Fruit fly (Drosophila melanogaster) whole organism, embryonic: ENCODE data around the gene CG14194.

Experiments used
- Bteb2 ChIP-seq: fragments of 200-800 bp; sonication (Bioruptor generic); optimal IDR thresholded peaks from 2 replicates; lab custom pipeline; 2016; ENCODE audit warnings: missing biosample characterization, missing genetic modification characterization
- CG1233 ChIP-seq: fragments of 200-800 bp; sonication (Bioruptor generic); optimal IDR thresholded peaks from 4 replicates; lab custom pipeline; 2018; ENCODE audit warnings: missing biosample characterization, mild to moderate bottlenecking, missing genetic modification characterization
- CG12659 ChIP-seq: fragments of 200-800 bp; sonication (Bioruptor generic); optimal IDR thresholded peaks from 3 replicates; lab custom pipeline; 2017; ENCODE audit warnings: mild to moderate bottlenecking, missing biosample characterization, missing genetic modification reagents, missing genetic modification characterization
- CG14014 ChIP-seq: fragments of 200-800 bp; sonication (Bioruptor generic); IDR thresholded peaks from 2 replicates; pipeline ENCODE4 v1.3.6; 2022; ENCODE audit warnings: missing biosample characterization, missing genetic modification characterization
- CG14050 ChIP-seq: fragments of 200-800 bp; sonication (Bioruptor generic); IDR thresholded peaks from 3 replicates; pipeline ENCODE4 v1.3.6; 2022; ENCODE audit warnings: missing biosample characterization, missing genetic modification characterization
- CG15479 ChIP-seq: fragments of 200-800 bp; sonication (Bioruptor generic); optimal IDR thresholded peaks from 3 replicates; lab custom pipeline; 2019; ENCODE audit warnings: missing biosample characterization, mild to moderate bottlenecking, missing genetic modification characterization, moderate library complexity
- CG16863 ChIP-seq: fragments of 200-800 bp; sonication (Bioruptor generic); optimal IDR thresholded peaks from 3 replicates; lab custom pipeline; 2016; ENCODE audit warnings: missing biosample characterization, missing genetic modification characterization
- CG17385 ChIP-seq: fragments of 200-800 bp; sonication (Bioruptor generic); optimal IDR thresholded peaks from 3 replicates; lab custom pipeline; 2018; ENCODE audit warnings: missing biosample characterization, mild to moderate bottlenecking, missing genetic modification characterization
- CG17612 ChIP-seq: fragments of 200-800 bp; sonication (Bioruptor generic); IDR thresholded peaks from 2 replicates; pipeline ENCODE4 v1.3.6; 2022; ENCODE audit warnings: missing biosample characterization, missing genetic modification characterization
- CG18619 ChIP-seq: fragments of 200-800 bp; sonication (Bioruptor generic); optimal IDR thresholded peaks from 3 replicates; lab custom pipeline; 2017; ENCODE audit warnings: missing biosample characterization, mild to moderate bottlenecking, missing genetic modification characterization
- CG2199 ChIP-seq: fragments of 200-800 bp; sonication (Bioruptor generic); IDR thresholded peaks from 3 replicates; pipeline ENCODE4 v1.3.6; 2022; ENCODE audit warnings: missing biosample characterization, missing genetic modification characterization
- CG2202 ChIP-seq: fragments of 200-800 bp; sonication (Bioruptor generic); optimal IDR thresholded peaks from 2 replicates; lab custom pipeline; 2018; ENCODE audit warnings: missing biosample characterization, mild to moderate bottlenecking, missing genetic modification characterization
- CG32532 ChIP-seq: fragments of 200-800 bp; sonication (Bioruptor generic); IDR thresholded peaks from 2 replicates; pipeline ENCODE4 v1.3.6; 2022; ENCODE audit warnings: missing biosample characterization, missing genetic modification characterization
- CG3847 ChIP-seq: fragments of 200-800 bp; sonication (Bioruptor generic); IDR thresholded peaks from 2 replicates; pipeline ENCODE4 v1.3.6; 2022; ENCODE audit warnings: missing biosample characterization, missing genetic modification characterization
- CG4424 ChIP-seq: fragments of 200-800 bp; sonication (Bioruptor generic); optimal IDR thresholded peaks from 3 replicates; lab custom pipeline; 2016; ENCODE audit warnings: missing biosample characterization, missing genetic modification characterization
- CG4730 ChIP-seq: fragments of 200-800 bp; sonication (Bioruptor generic); IDR thresholded peaks from 2 replicates; pipeline ENCODE4 v1.3.6; 2022; ENCODE audit warnings: missing biosample characterization, missing genetic modification characterization
- CG6683 ChIP-seq: fragments of 200-800 bp; sonication (Bioruptor generic); optimal IDR thresholded peaks from 2 replicates; lab custom pipeline; 2017; ENCODE audit warnings: missing biosample characterization, mild to moderate bottlenecking, missing genetic modification characterization, missing genetic modification reagents
- CG6765 ChIP-seq: fragments of 200-800 bp; sonication (Bioruptor generic); optimal IDR thresholded peaks from 3 replicates; lab custom pipeline; 2017; ENCODE audit warnings: missing biosample characterization, mild to moderate bottlenecking, missing genetic modification characterization
- CG7928 ChIP-seq: fragments of 200-800 bp; sonication (Bioruptor generic); optimal IDR thresholded peaks from 2 replicates; lab custom pipeline; 2017; ENCODE audit warnings: missing biosample characterization, mild to moderate bottlenecking, missing genetic modification characterization
- CG9215 ChIP-seq: fragments of 200-800 bp; sonication (Bioruptor generic); IDR thresholded peaks from 2 replicates; pipeline ENCODE4 v1.3.6; 2022; ENCODE audit warnings: missing biosample characterization, missing genetic modification characterization
- CG9727 ChIP-seq: fragments of 200-800 bp; sonication (Bioruptor generic); optimal IDR thresholded peaks from 3 replicates; lab custom pipeline; 2017; ENCODE audit warnings: missing biosample characterization, mild to moderate bottlenecking, missing genetic modification characterization
- CG9817 ChIP-seq: fragments of 200-800 bp; sonication (Bioruptor generic); optimal IDR thresholded peaks from 2 replicates; lab custom pipeline; 2018; ENCODE audit warnings: missing biosample characterization, mild to moderate bottlenecking, missing genetic modification characterization, moderate library complexity
- Dbx ChIP-seq: fragments of 200-800 bp; sonication (Bioruptor generic); IDR thresholded peaks from 3 replicates; pipeline ENCODE4 v1.3.6; 2022; ENCODE audit warnings: missing biosample characterization, missing genetic modification characterization
- Fer2 ChIP-seq: fragments of 200-800 bp; sonication (Bioruptor generic); optimal IDR thresholded peaks from 2 replicates; lab custom pipeline; 2018; ENCODE audit warnings: missing biosample characterization, mild to moderate bottlenecking, missing genetic modification characterization, moderate library complexity
- Fer3 ChIP-seq: fragments of 200-800 bp; sonication (Bioruptor generic); optimal IDR thresholded peaks from 2 replicates; lab custom pipeline; 2018; ENCODE audit warnings: missing biosample characterization, mild to moderate bottlenecking, missing genetic modification characterization, moderate library complexity
- Gug ChIP-seq: fragments of 200-800 bp; sonication (Bioruptor generic); IDR thresholded peaks from 4 replicates; pipeline ENCODE4 v1.3.6; 2022; ENCODE audit warnings: missing biosample characterization, missing genetic modification characterization
- Lhr ChIP-seq: fragments of 200-800 bp; sonication (Bioruptor generic); optimal IDR thresholded peaks from 3 replicates; lab custom pipeline; 2017; ENCODE audit warnings: mild to moderate bottlenecking, missing biosample characterization, missing genetic modification reagents, missing genetic modification characterization
- MTF-1 ChIP-seq: fragments of 200-800 bp; sonication (Bioruptor generic); optimal IDR thresholded peaks from 2 replicates; lab custom pipeline; 2018; ENCODE audit warnings: missing biosample characterization, mild to moderate bottlenecking, missing genetic modification characterization, borderline replicate concordance
- Meics ChIP-seq: fragments of 200-800 bp; sonication (Bioruptor generic); optimal IDR thresholded peaks from 2 replicates; lab custom pipeline; 2017; ENCODE audit warnings: missing biosample characterization, mild to moderate bottlenecking, missing genetic modification characterization
- Nf-YB ChIP-seq: fragments of 200-800 bp; sonication (Bioruptor generic); optimal IDR thresholded peaks from 3 replicates; lab custom pipeline; 2019; ENCODE audit warnings: missing biosample characterization, mild to moderate bottlenecking, missing genetic modification characterization, moderate library complexity
- Optix ChIP-seq: fragments of 200-800 bp; sonication (Bioruptor generic); IDR thresholded peaks from 3 replicates; pipeline ENCODE4 v1.3.6; 2022; ENCODE audit warnings: missing biosample characterization, missing genetic modification characterization
- Side ChIP-seq: fragments of 200-800 bp; sonication (Bioruptor generic); optimal IDR thresholded peaks from 2 replicates; lab custom pipeline; 2016; ENCODE audit warnings: missing biosample characterization, missing genetic modification characterization
- Trl ChIP-seq, 3 experiments: fragments of >200 bp in 2 of 3; fragments of 200-800 bp in 1 of 3; sonication (Bioruptor generic) in 1 of 3; optimal IDR thresholded peaks; 2 replicates in 1 of 3; 3 replicates in 2 of 3; lab custom pipeline; 2016 to 2017; ENCODE audit warnings: missing biosample characterization in 1 of 3, missing genetic modification characterization in 1 of 3
- YL-1 ChIP-seq: fragments of 200-800 bp; sonication (Bioruptor generic); optimal IDR thresholded peaks from 3 replicates; lab custom pipeline; 2017; ENCODE audit warnings: missing biosample characterization, mild to moderate bottlenecking, missing genetic modification characterization
- ab ChIP-seq: fragments of 200-800 bp; sonication (Bioruptor generic); optimal IDR thresholded peaks from 2 replicates; lab custom pipeline; 2016; ENCODE audit warnings: missing biosample characterization, missing genetic modification characterization
- abd-A ChIP-seq: fragments of 200-800 bp; sonication (Bioruptor generic); optimal IDR thresholded peaks from 3 replicates; lab custom pipeline; 2019; ENCODE audit warnings: missing biosample characterization, mild to moderate bottlenecking, missing genetic modification characterization, moderate library complexity
- az2 ChIP-seq: fragments of 200-800 bp; sonication (Bioruptor generic); optimal IDR thresholded peaks from 3 replicates; lab custom pipeline; 2016; ENCODE audit warnings: missing biosample characterization, missing genetic modification characterization
- cwo ChIP-seq: fragments of 200-800 bp; sonication (Bioruptor generic); optimal IDR thresholded peaks from 3 replicates; lab custom pipeline; 2017; ENCODE audit warnings: missing biosample characterization, missing genetic modification characterization, mild to moderate bottlenecking, moderate library complexity, missing genetic modification reagents
- dati ChIP-seq: fragments of 200-800 bp; sonication (Bioruptor generic); IDR thresholded peaks from 2 replicates; pipeline ENCODE4 v1.3.6; 2022; ENCODE audit warnings: missing biosample characterization, missing genetic modification characterization
- eve ChIP-seq, 2 experiments: fragments of >200 bp; optimal IDR thresholded peaks; 2 replicates each; lab custom pipeline; 2017; ENCODE audit warnings: missing biosample characterization in 2 of 2, missing genetic modification characterization in 2 of 2
- fd96Cb ChIP-seq: fragments of 200-800 bp; sonication (Bioruptor generic); optimal IDR thresholded peaks from 2 replicates; lab custom pipeline; 2018; ENCODE audit warnings: missing biosample characterization, mild to moderate bottlenecking, missing genetic modification characterization, moderate library complexity
- gcm ChIP-seq: fragments of 200-800 bp; sonication (Bioruptor generic); optimal IDR thresholded peaks from 2 replicates; lab custom pipeline; 2019; ENCODE audit warnings: missing biosample characterization, mild to moderate bottlenecking, missing genetic modification characterization, moderate library complexity
- gsb-n ChIP-seq: fragments of 200-800 bp; sonication (Bioruptor generic); optimal IDR thresholded peaks from 3 replicates; lab custom pipeline; 2018; ENCODE audit warnings: missing biosample characterization, mild to moderate bottlenecking, missing genetic modification characterization
- jumu ChIP-seq: fragments of 200-800 bp; sonication (Bioruptor generic); optimal IDR thresholded peaks from 3 replicates; lab custom pipeline; 2016; ENCODE audit warnings: missing biosample characterization, missing genetic modification characterization
- nerfin-1 ChIP-seq: fragments of 200-800 bp; sonication (Bioruptor generic); optimal IDR thresholded peaks from 3 replicates; lab custom pipeline; 2019; ENCODE audit warnings: missing biosample characterization, mild to moderate bottlenecking, missing genetic modification characterization, moderate library complexity
- psq ChIP-seq: fragments of 200-800 bp; sonication (Bioruptor generic); optimal IDR thresholded peaks from 2 replicates; lab custom pipeline; 2017; ENCODE audit warnings: missing biosample characterization, missing genetic modification characterization
- scrt ChIP-seq: fragments of 200-800 bp; sonication (Bioruptor generic); optimal IDR thresholded peaks from 2 replicates; lab custom pipeline; 2018; ENCODE audit warnings: missing biosample characterization, mild to moderate bottlenecking, missing genetic modification characterization, moderate library complexity
- sens-2 ChIP-seq: fragments of 200-800 bp; sonication (Bioruptor generic); IDR thresholded peaks from 2 replicates; pipeline ENCODE4 v1.3.6; 2022; ENCODE audit warnings: missing biosample characterization, missing genetic modification characterization
- sim ChIP-seq: fragments of 200-800 bp; sonication (Bioruptor generic); IDR thresholded peaks from 2 replicates; pipeline ENCODE4 v1.3.6; 2022; ENCODE audit warnings: missing biosample characterization, missing genetic modification characterization
- tna ChIP-seq: fragments of 200-800 bp; sonication (Bioruptor generic); IDR thresholded peaks from 2 replicates; pipeline ENCODE4 v1.3.6; 2022; ENCODE audit warnings: missing biosample characterization, missing genetic modification characterization; ENCODE audit not compliant: partially characterized antibody

CG14194 gene

DNA sequence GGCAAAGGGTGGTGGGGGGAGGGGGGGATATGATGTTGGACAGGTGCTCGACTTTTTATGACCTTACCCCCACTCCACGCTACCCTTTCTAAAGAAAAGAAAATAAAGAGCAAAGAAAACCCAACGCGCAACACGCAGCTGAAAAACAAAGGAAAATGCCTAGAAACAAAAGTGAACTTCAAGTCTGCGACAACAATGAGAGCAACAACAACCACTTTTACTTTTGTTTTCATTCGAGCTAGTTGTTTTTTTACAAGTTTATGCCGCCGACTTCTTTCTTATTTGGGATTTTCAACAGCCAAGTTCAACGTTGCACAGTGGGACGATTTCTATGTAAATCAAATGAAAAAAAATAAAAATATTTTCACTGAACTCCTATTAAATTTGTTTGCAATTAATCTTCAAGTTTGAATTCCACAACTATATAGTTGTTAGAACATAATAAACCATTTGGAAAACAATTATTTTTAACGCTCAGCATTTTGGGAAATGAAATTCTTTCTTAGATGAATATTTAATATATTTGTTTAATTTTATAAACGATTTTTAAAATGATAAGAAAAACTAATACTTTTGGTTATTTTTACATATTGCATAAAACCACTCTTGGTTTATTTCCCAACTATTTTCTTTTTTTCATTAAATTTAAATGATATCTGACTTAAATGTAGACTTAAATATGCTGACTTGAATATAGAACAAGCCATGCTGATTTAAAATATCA lies 31.4 kb downstream of the CG14194 start (continued):
- no peak for TF ChIP-seq scrt
- TF ChIP-seq sens-2 (GFP tag; lab: Robert Waterston, UW) = no peak
- no peak for TF ChIP-seq Trl (optimal IDR thresholded peaks at IDR 0.05; lab: Kevin White, UChicago)
- TF ChIP-seq Trl (GFP tag; optimal IDR thresholded peaks at IDR 0.05; lab: Kevin White, UChicago) = no peak
- no peak for TF ChIP-seq nerfin-1 (tag; lab: Kevin White, UChicago)
- TF ChIP-seq CG6765 = peak; percentile 5
- TF ChIP-seq Gug (GFP tag; lab: Robert Waterston, UW) = no peak
- no peak for TF ChIP-seq CG16863 (GFP tag; lab: Kevin White, UChicago)
- no peak for TF ChIP-seq CG14014 (GFP tag; lab: Robert Waterston, UW)
- TF ChIP-seq jumu = no peak
- TF ChIP-seq Nf-YB (GFP tag; lab: Kevin White, UChicago) = peak; percentile 5
- TF ChIP-seq CG1233 = no peak
- TF ChIP-seq ab (GFP tag; lab: Kevin White, UChicago) = no peak
- TF ChIP-seq CG17385 (GFP tag; lab: Kevin White, UChicago) = peak; percentile 38
- no peak for TF ChIP-seq Side (GFP tag; lab: Kevin White, UChicago)
- peak; percentile 3 for TF ChIP-seq gsb-n
- no peak for TF ChIP-seq Fer2 (tag; lab: Kevin White, UChicago)
- TF ChIP-seq CG32532 = no peak
- peak; percentile 56 for TF ChIP-seq CG4424 (GFP tag; lab: Kevin White, UChicago)
- no peak for TF ChIP-seq tna
- no peak for TF ChIP-seq Lhr (GFP tag; lab: Kevin White, UChicago)
- no peak for TF ChIP-seq abd-A
- TF ChIP-seq Bteb2 (GFP tag; lab: Kevin White, UChicago) = no peak
- TF ChIP-seq sim = no peak
- TF ChIP-seq CG9817 (tag; lab: Kevin White, UChicago) = no peak
- TF ChIP-seq psq = no peak
- peak; percentile 53 for TF ChIP-seq fd96Cb (tag; lab: Kevin White, UChicago)
- TF ChIP-seq eve (GFP tag; optimal IDR thresholded peaks at IDR 0.05; lab: Kevin White, UChicago) = no peak
- TF ChIP-seq CG9215 = no peak
- peak; percentile 22 for TF ChIP-seq az2 (GFP tag; lab: Kevin White, UChicago)
- no peak for TF ChIP-seq dati (GFP tag; lab: Robert Waterston, UW)
- peak; percentile 28 for TF ChIP-seq cwo (GFP tag; lab: Kevin White, UChicago)
- peak; percentile 51 for TF ChIP-seq CG18619 (GFP tag; lab: Kevin White, UChicago)
- no peak for TF ChIP-seq CG6683 (GFP tag; lab: Kevin White, UChicago)
- peak; percentile 44 for TF ChIP-seq CG12659 (GFP tag; lab: Kevin White, UChicago)
- TF ChIP-seq CG9727 (GFP tag; lab: Kevin White, UChicago) = peak; percentile 65
- TF ChIP-seq Meics (GFP tag; lab: Kevin White, UChicago) = peak; percentile 21
- TF ChIP-seq CG2202 (tag; lab: Kevin White, UChicago) = no peak
- no peak for TF ChIP-seq CG3847 (GFP tag; lab: Robert Waterston, UW)
- TF ChIP-seq MTF-1 (GFP tag; lab: Kevin White, UChicago) = no peak
- no peak for TF ChIP-seq CG15479 (GFP tag; lab: Kevin White, UChicago)
- no peak for TF ChIP-seq CG4730
- peak; percentile 8 for TF ChIP-seq gcm
- no peak for TF ChIP-seq Dbx (GFP tag; lab: Robert Waterston, UW)
- TF ChIP-seq Fer3 (tag; lab: Kevin White, UChicago) = no peak
- TF ChIP-seq CG7928 (GFP tag; lab: Kevin White, UChicago) = no peak
- no peak for TF ChIP-seq CG17612 (GFP tag; lab: Robert Waterston, UW)
- no peak for TF ChIP-seq YL-1 (GFP tag; lab: Kevin White, UChicago)
- TF ChIP-seq CG2199 = no peak
- TF ChIP-seq CG14050 (GFP tag; lab: Robert Waterston, UW) = no peak
- no peak for TF ChIP-seq Optix (GFP tag; lab: Robert Waterston, UW)
